Worm (Caenorhabditis elegans): Measurements from ENCODE around the gene gadr-2.

Gene gadr-2

DNA sequence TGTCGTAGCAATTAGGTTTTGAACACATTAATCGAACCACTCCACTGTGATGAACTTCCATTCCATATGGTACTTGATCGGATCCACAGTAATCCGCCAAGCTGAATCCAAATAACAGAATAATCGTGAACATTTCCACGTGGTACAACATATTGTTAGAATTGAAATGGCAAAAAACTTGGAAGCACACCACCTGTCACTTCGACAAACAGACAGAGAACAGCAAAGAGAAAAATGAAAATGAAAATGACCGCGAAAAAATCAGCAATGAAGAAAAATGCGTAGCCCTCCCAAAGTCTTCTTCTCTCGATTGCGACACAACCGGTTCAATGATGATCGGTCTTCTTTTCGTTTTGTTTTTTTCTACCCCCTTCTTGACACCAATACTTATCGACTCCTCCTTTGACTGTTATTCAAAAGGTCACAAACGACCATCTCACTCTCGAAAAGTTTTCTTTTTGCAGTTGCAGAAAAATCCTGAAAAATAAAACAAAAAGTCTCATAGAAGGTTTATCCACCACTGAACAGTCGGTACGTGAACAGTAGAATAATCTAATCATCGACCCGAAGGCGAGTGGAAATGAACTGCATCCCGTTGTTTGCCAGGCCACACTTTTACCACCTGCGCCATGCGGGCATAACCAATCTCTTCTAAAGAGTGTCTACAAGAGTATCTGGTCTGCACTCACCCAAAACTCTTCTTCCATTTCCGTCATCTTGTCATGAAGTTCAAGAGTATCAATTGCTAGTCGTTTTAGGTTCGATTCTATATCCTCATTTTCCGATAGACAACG, 7.6 kb downstream of the gadr-2 start, which contains the start of gene wrt-3 (continued):
- TF ChIP-seq die-1 (tag; optimal IDR thresholded peaks at IDR 0.05) (peak; percentile 97), akir-1 (GFP tag; optimal IDR thresholded peaks at IDR 0.05) (peak; percentile 79), hrde-1 (tag; optimal IDR thresholded peaks at IDR 0.05; ENCODE audit: borderline replicate concordance) (peak; percentile 88), egl-18 (GFP tag; IDR thresholded peaks at IDR 0.05) (peak; percentile 62; the same call in 1 of the 2 replicates), madf-3 (GFP tag; IDR thresholded peaks at IDR 0.05) (peak; percentile 84), T07F8.4 (tag; optimal IDR thresholded peaks at IDR 0.05) (peak; percentile 88), F52B5.7 (tag; optimal IDR thresholded peaks at IDR 0.05) (peak; percentile 95), madf-8 (GFP tag; conservative IDR thresholded peaks at IDR 0.05) (0 out of 2 replicates have a peak, but pooled peaks have one; percentile 16), sptf-2 (GFP tag; optimal IDR thresholded peaks at IDR 0.05) (peak; percentile 83), tbp1 (GFP tag; optimal IDR thresholded peaks at IDR 0.05) (peak; percentile 100), athp-1 (tag; optimal IDR thresholded peaks at IDR 0.05) (no peak), ceh-79 (tag; optimal IDR thresholded peaks at IDR 0.05) (peak; percentile 61), dpl-1 (GFP tag; optimal IDR thresholded peaks at IDR 0.05) (peak; percentile 19), mcd-1 (GFP tag; IDR thresholded peaks at IDR 0.05) (no peak; the same call in 1 of the 2 replicates), nhr-27 (tag; optimal IDR thresholded peaks at IDR 0.05) (peak; percentile 94), atf-7 (tag; optimal IDR thresholded peaks at IDR 0.05) (peak; percentile 66), lag-1 (GFP tag; IDR thresholded peaks at IDR 0.05) (no peak), ekl-4 (GFP tag; IDR thresholded peaks at IDR 0.05) (no peak; the same call in 1 of the 2 replicates), pbrm-1 (GFP tag; IDR thresholded peaks at IDR 0.05) (no peak; the same call in none of the 2 replicates), attf-6 (GFP tag; IDR thresholded peaks at IDR 0.05) (peak; percentile 87), xnd-1 (tag; optimal IDR thresholded peaks at IDR 0.05) (peak; percentile 5), madf-10 (tag; optimal IDR thresholded peaks at IDR 0.05) (peak; percentile 80), B0336.3 (GFP tag; IDR thresholded peaks at IDR 0.05) (no peak), fkh-3 (tag; optimal IDR thresholded peaks at IDR 0.05) (peak; percentile 98), ztf-26 (tag; optimal IDR thresholded peaks at IDR 0.05) (peak; percentile 80), F55B11.4 (tag; optimal IDR thresholded peaks at IDR 0.05; ENCODE audit: borderline replicate concordance, insufficient read depth) (no peak), dpff-1 (tag; optimal IDR thresholded peaks at IDR 0.05) (peak; percentile 77), efl-1 (GFP tag; optimal IDR thresholded peaks at IDR 0.05) (no peak), ztf-6 (GFP tag; IDR thresholded peaks at IDR 0.05) (peak; percentile 35; the same call in 1 of the 2 replicates), K11D2.4 (GFP tag; IDR thresholded peaks at IDR 0.05) (no peak), cebp-1 (GFP tag; IDR thresholded peaks at IDR 0.05) (no peak), cebp-1 (tag; optimal IDR thresholded peaks at IDR 0.05) (no peak), hsf-1 (GFP tag; IDR thresholded peaks at IDR 0.05) (peak; percentile 55; the same call in 1 of the 2 replicates), B0261.1 (tag; optimal IDR thresholded peaks at IDR 0.05) (peak; percentile 97), rpc-1 (optimal IDR thresholded peaks at IDR 0.05) (peak; percentile 97), rpc-1 (tag; optimal IDR thresholded peaks at IDR 0.05) (peak; percentile 99), hlh-12 (tag; optimal IDR thresholded peaks at IDR 0.05) (peak; percentile 90), egl-44 (GFP tag; IDR thresholded peaks at IDR 0.05) (no peak; the same call in 1 of the 2 replicates), Y56A3A.18 (GFP tag; IDR thresholded peaks at IDR 0.05) (no peak; the same call in 1 of the 2 replicates), egrh-3 (GFP tag; IDR thresholded peaks at IDR 0.05) (no peak; the same call in 1 of the 2 replicates), nhr-120 (GFP tag; IDR thresholded peaks at IDR 0.05) (0 out of 2 replicates have a peak, but pooled peaks have one; percentile 82), F49E8.2 (tag; optimal IDR thresholded peaks at IDR 0.05; ENCODE audit: insufficient read depth) (no peak), Y95B8A.8 (GFP tag; IDR thresholded peaks at IDR 0.05) (no peak), F22D6.2 (tag; optimal IDR thresholded peaks at IDR 0.05) (peak; percentile 22), sdz-38 (tag; optimal IDR thresholded peaks at IDR 0.05) (peak; percentile 13), C17E4.6 (GFP tag; IDR thresholded peaks at IDR 0.05) (0 out of 2 replicates have a peak, but pooled peaks have one; percentile 14), ceh-58 (GFP tag; IDR thresholded peaks at IDR 0.05) (0 out of 2 replicates have a peak, but pooled peaks have one; percentile 80), mel-28 (tag; optimal IDR thresholded peaks at IDR 0.05; ENCODE audit: borderline replicate concordance) (peak; percentile 33)

Data from whole organism, young adult.